Worm (Caenorhabditis elegans) whole organism, young adult: ENCODE results near the gene rpl-37.

ENCODE experiments used
- B0261.1 ChIP-seq: sonication (generic microtip); optimal IDR thresholded peaks from 2 replicates; lab custom pipeline; 2016; ENCODE audit warnings: mild to moderate bottlenecking, missing genetic modification characterization, moderate library complexity, missing compliant biosample characterization
- F22D6.2 ChIP-seq: sonication (generic microtip); optimal IDR thresholded peaks from 2 replicates; lab custom pipeline; 2016; ENCODE audit warnings: mild to moderate bottlenecking, missing genetic modification characterization, missing compliant biosample characterization
- F37B4.10 ChIP-seq: fragments of 200-800 bp; sonication (Bioruptor generic); IDR thresholded peaks from 2 replicates; pipeline ENCODE4 v1.3.6; 2022; ENCODE audit warnings: missing genetic modification characterization, missing compliant biosample characterization
- F57A8.1 ChIP-seq: fragments of 200-800 bp; sonication (Bioruptor generic); optimal IDR thresholded peaks from 2 replicates; lab custom pipeline; 2018; ENCODE audit warnings: mild to moderate bottlenecking, missing genetic modification characterization, moderate library complexity, missing compliant biosample characterization
- F57C9.4 ChIP-seq: sonication (generic microtip); optimal IDR thresholded peaks from 2 replicates; lab custom pipeline; 2017; ENCODE audit warnings: mild to moderate bottlenecking, missing genetic modification characterization, missing compliant biosample characterization
- K11D2.4 ChIP-seq: fragments of 200-800 bp; sonication (Bioruptor generic); IDR thresholded peaks from 2 replicates; pipeline ENCODE4 v1.3.6; 2022; ENCODE audit warnings: missing genetic modification reagents, missing genetic modification characterization, missing compliant biosample characterization
- K12H6.12 ChIP-seq: fragments of 200-800 bp; sonication (Bioruptor generic); optimal IDR thresholded peaks from 2 replicates; lab custom pipeline; 2018; ENCODE audit warnings: mild to moderate bottlenecking, missing genetic modification characterization, missing compliant biosample characterization
- T07F8.4 ChIP-seq: sonication (generic microtip); optimal IDR thresholded peaks from 2 replicates; lab custom pipeline; 2016; ENCODE audit warnings: mild to moderate bottlenecking, missing genetic modification characterization, moderate library complexity, missing compliant biosample characterization
- Y56A3A.18 ChIP-seq: fragments of 200-800 bp; sonication (Bioruptor generic); IDR thresholded peaks from 2 replicates; pipeline ENCODE4 v1.3.6; 2022; ENCODE audit warnings: missing genetic modification reagents, missing genetic modification characterization, missing compliant biosample characterization
- ZK185.1 ChIP-seq: sonication (generic microtip); optimal IDR thresholded peaks from 2 replicates; lab custom pipeline; 2016; ENCODE audit warnings: mild to moderate bottlenecking, missing genetic modification characterization, missing compliant biosample characterization; ENCODE audit not compliant: poor library complexity, severe bottlenecking
- akir-1 ChIP-seq: fragments of 200-800 bp; sonication (Bioruptor generic); optimal IDR thresholded peaks from 2 replicates; lab custom pipeline; 2018; ENCODE audit warnings: mild to moderate bottlenecking, missing genetic modification characterization, moderate library complexity, missing compliant biosample characterization
- atf-7 ChIP-seq: sonication (generic microtip); optimal IDR thresholded peaks from 2 replicates; lab custom pipeline; 2017; ENCODE audit warnings: mild to moderate bottlenecking, missing genetic modification characterization, missing compliant biosample characterization
- attf-5 ChIP-seq: fragments of 200-800 bp; sonication (Bioruptor generic); optimal IDR thresholded peaks from 2 replicates; lab custom pipeline; 2018; ENCODE audit warnings: mild to moderate bottlenecking, missing genetic modification characterization, missing compliant biosample characterization
- bed-1 ChIP-seq: fragments of 200-800 bp; sonication (Bioruptor generic); IDR thresholded peaks from 2 replicates; pipeline ENCODE4 v1.3.6; 2022; ENCODE audit warnings: missing genetic modification reagents, missing genetic modification characterization, missing compliant biosample characterization
- ceh-100 ChIP-seq: fragments of 200-800 bp; sonication (Bioruptor generic); IDR thresholded peaks from 2 replicates; pipeline ENCODE4 v1.3.6; 2022; ENCODE audit warnings: missing genetic modification reagents, missing genetic modification characterization, missing compliant biosample characterization
- ceh-40 ChIP-seq: fragments of 200-800 bp; sonication (Bioruptor generic); IDR thresholded peaks from 2 replicates; pipeline ENCODE4 v1.3.6; 2022; ENCODE audit warnings: missing genetic modification characterization, missing compliant biosample characterization
- ceh-79 ChIP-seq: sonication (generic microtip); optimal IDR thresholded peaks from 2 replicates; lab custom pipeline; 2017; ENCODE audit warnings: mild to moderate bottlenecking, missing genetic modification characterization, missing compliant biosample characterization
- die-1 ChIP-seq: sonication (generic microtip); optimal IDR thresholded peaks from 2 replicates; lab custom pipeline; 2016; ENCODE audit warnings: missing genotype, mild to moderate bottlenecking, missing genetic modification characterization, missing compliant biosample characterization
- dox-1 ChIP-seq: fragments of 200-800 bp; sonication (Bioruptor generic); IDR thresholded peaks from 2 replicates; pipeline ENCODE4 v1.3.6; 2022; ENCODE audit warnings: missing genetic modification reagents, missing genetic modification characterization, missing compliant biosample characterization
- dpff-1 ChIP-seq: sonication (generic microtip); optimal IDR thresholded peaks from 2 replicates; lab custom pipeline; 2017; ENCODE audit warnings: mild to moderate bottlenecking, missing genetic modification characterization, missing compliant biosample characterization
- dpl-1 ChIP-seq: fragments of 150-350 bp; optimal IDR thresholded peaks from 2 replicates; lab custom pipeline; 2014; ENCODE audit warnings: missing biosample characterization, missing genetic modification reagents, missing genetic modification characterization
- egl-18 ChIP-seq: fragments of 200-800 bp; sonication (Bioruptor generic); IDR thresholded peaks from 2 replicates; pipeline ENCODE4 v1.3.6; 2022; ENCODE audit warnings: missing genetic modification reagents, missing genetic modification characterization, missing compliant biosample characterization
- egl-44 ChIP-seq: fragments of 200-800 bp; sonication (Bioruptor generic); IDR thresholded peaks from 2 replicates; pipeline ENCODE4 v1.3.6; 2022; ENCODE audit warnings: missing genetic modification reagents, missing genetic modification characterization, missing compliant biosample characterization
- him-1 ChIP-seq: sonication (generic microtip); optimal IDR thresholded peaks from 2 replicates; lab custom pipeline; 2016; ENCODE audit warnings: missing genotype, missing genetic modification reagents, missing genetic modification characterization, missing compliant biosample characterization
- lin-40 ChIP-seq: sonication (generic microtip); optimal IDR thresholded peaks from 2 replicates; lab custom pipeline; 2016; ENCODE audit warnings: missing genetic modification characterization, mild to moderate bottlenecking, missing compliant biosample characterization, missing genotype, missing genetic modification reagents
- lsl-1 ChIP-seq: fragments of 200-800 bp; sonication (Bioruptor generic); optimal IDR thresholded peaks from 2 replicates; lab custom pipeline; 2018; ENCODE audit warnings: mild to moderate bottlenecking, missing genetic modification characterization, moderate library complexity, missing compliant biosample characterization
- mcd-1 ChIP-seq: fragments of 200-800 bp; sonication (Bioruptor generic); IDR thresholded peaks from 2 replicates; pipeline ENCODE4 v1.3.6; 2022; ENCODE audit warnings: missing genetic modification reagents, missing genetic modification characterization, missing compliant biosample characterization
- mes-4 ChIP-seq: sonication (generic microtip); optimal IDR thresholded peaks from 2 replicates; lab custom pipeline; 2016; ENCODE audit warnings: missing genotype, missing genetic modification characterization, missing compliant biosample characterization
- nfya-1 ChIP-seq: sonication (generic microtip); optimal IDR thresholded peaks from 2 replicates; lab custom pipeline; 2017; ENCODE audit warnings: antibody characterized with exemption, missing compliant biosample characterization, missing genetic modification characterization, borderline replicate concordance; ENCODE audit not compliant: insufficient read depth
- nfyb-1 ChIP-seq: fragments of 200-800 bp; sonication (Bioruptor generic); IDR thresholded peaks from 2 replicates; pipeline ENCODE4 v1.3.6; 2022; ENCODE audit warnings: missing genetic modification reagents, missing genetic modification characterization, missing compliant biosample characterization
- nhr-90 ChIP-seq: sonication (generic microtip); optimal IDR thresholded peaks from 2 replicates; lab custom pipeline; 2016; ENCODE audit warnings: missing genotype, mild to moderate bottlenecking, missing genetic modification characterization, missing compliant biosample characterization
- pha-4 ChIP-seq: fragments of 150-350 bp; sonication (generic microtip); optimal IDR thresholded peaks from 2 replicates; lab custom pipeline; 2014; ENCODE audit warnings: missing biosample characterization, missing genetic modification reagents, missing genetic modification characterization
- rec-8 ChIP-seq, 2 experiments: sonication (generic microtip); optimal IDR thresholded peaks; 2 replicates each; lab custom pipeline; 2016; ENCODE audit warnings: mild to moderate bottlenecking in 2 of 2, missing genetic modification characterization in 2 of 2, missing genetic modification reagents in 2 of 2, missing genotype in 2 of 2, missing biosample characterization in 1 of 2, missing compliant biosample characterization in 1 of 2, moderate library complexity in 1 of 2
- snpc-1.1 ChIP-seq: sonication (generic microtip); optimal IDR thresholded peaks from 2 replicates; lab custom pipeline; 2017; ENCODE audit warnings: missing genetic modification characterization, mild to moderate bottlenecking, missing compliant biosample characterization, antibody characterized with exemption, moderate library complexity, missing genotype, missing genetic modification reagents; ENCODE audit not compliant: insufficient read depth
- snpc-4 ChIP-seq, 5 experiments: fragments of 150-350 bp in 1 of 5; sonication (generic microtip) in 4 of 5; optimal IDR thresholded peaks; 2 replicates each; lab custom pipeline; 2014 to 2018; ENCODE audit warnings: missing genetic modification characterization in 5 of 5, missing biosample characterization in 3 of 5, antibody characterized with exemption in 2 of 5, mild to moderate bottlenecking in 2 of 5, missing compliant biosample characterization in 2 of 5, missing genotype in 2 of 5, moderate library complexity in 2 of 5, missing genetic modification reagents in 1 of 5
- somi-1 ChIP-seq: fragments of 200-800 bp; sonication (Bioruptor generic); optimal IDR thresholded peaks from 2 replicates; lab custom pipeline; 2018; ENCODE audit warnings: mild to moderate bottlenecking, missing genetic modification characterization, missing compliant biosample characterization
- sptf-2 ChIP-seq: fragments of 200-800 bp; sonication (Bioruptor generic); optimal IDR thresholded peaks from 2 replicates; lab custom pipeline; 2018; ENCODE audit warnings: mild to moderate bottlenecking, missing genetic modification characterization, missing compliant biosample characterization
- unc-62 ChIP-seq: fragments of 150-350 bp; optimal IDR thresholded peaks from 2 replicates; lab custom pipeline; 2014; ENCODE audit warnings: missing biosample characterization, missing genetic modification reagents, missing genetic modification characterization
- zim-3 ChIP-seq: sonication (generic microtip); optimal IDR thresholded peaks from 2 replicates; lab custom pipeline; 2017; ENCODE audit warnings: mild to moderate bottlenecking, missing genetic modification characterization, moderate library complexity, missing compliant biosample characterization
- ztf-22 ChIP-seq: fragments of 200-800 bp; sonication (Bioruptor generic); optimal IDR thresholded peaks from 2 replicates; lab custom pipeline; 2018; ENCODE audit warnings: mild to moderate bottlenecking, missing genetic modification characterization, moderate library complexity, missing compliant biosample characterization
- ztf-3 ChIP-seq: fragments of 200-800 bp; sonication (Bioruptor generic); optimal IDR thresholded peaks from 2 replicates; lab custom pipeline; 2018; ENCODE audit warnings: mild to moderate bottlenecking, missing genetic modification characterization, missing compliant biosample characterization

rpl-37 gene

DNA sequence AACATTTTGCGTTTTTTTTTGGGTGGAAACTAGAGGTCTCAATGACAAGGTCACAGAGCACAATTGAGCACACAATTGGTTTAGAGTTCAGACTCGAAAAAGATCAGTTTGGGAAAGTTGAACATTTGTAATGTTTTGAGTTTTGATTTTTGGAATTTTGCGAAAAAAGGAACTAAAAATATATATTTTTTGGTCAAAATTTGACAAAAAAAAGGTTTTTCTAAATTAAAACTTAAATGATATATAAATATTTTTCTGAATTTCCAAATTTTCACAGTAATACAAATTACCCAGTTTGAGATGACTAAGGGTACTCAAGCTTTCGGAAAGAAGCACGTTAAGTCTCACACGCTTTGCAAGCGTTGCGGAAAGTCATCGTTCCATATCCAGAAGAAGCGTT lies at the start of gene rpl-37:
TSS of gene rpl-37 (plus strand) at position 301 of the 400 bp plus-strand sequence.
- TF ChIP-seq lin-40 (no peak), F57A8.1 (GFP tag; lab: Kevin White, UChicago) (no peak), rec-8 (tag; optimal IDR thresholded peaks at IDR 0.05; lab: Kevin White, UChicago) (no peak), atf-7 (tag; lab: Kevin White, UChicago) (no peak), ceh-40 (GFP tag; lab: Robert Waterston, UW) (no peak), dox-1 (GFP tag; lab: Robert Waterston, UW) (no peak)

DNA sequence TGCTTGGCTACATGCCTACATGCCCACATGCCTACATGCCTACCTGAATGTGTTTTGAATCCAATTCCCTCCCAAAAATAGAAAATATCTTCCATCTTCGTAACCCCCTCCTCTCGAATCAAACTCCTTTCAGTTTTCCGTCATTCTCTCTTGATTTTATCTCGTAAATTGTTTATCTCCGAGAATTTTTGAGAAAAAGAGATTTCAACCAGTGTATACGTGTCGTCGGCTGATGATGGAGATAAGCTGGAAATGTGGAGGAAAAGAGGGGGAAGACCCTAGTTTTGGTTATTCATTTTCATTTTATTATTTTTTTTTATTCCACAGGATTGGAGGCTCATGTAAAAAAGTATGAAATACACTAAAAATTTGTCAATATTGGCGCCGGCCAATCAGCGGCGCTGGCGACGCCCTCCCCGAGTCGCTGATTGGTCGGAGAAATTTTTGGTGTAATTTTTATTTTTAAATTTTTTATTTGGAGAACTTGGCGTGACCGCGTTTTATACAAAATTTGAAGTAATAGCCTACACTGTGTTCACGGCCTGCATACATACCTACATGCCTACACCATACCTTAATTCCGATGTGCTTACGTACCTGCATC lies 49.5 kb upstream of the rpl-37 start:
- no peak for TF ChIP-seq lsl-1
- 0 out of 2 replicates have a peak, but pooled peaks have one; percentile 35 for TF ChIP-seq nfyb-1 (GFP tag; lab: Robert Waterston, UW)

DNA sequence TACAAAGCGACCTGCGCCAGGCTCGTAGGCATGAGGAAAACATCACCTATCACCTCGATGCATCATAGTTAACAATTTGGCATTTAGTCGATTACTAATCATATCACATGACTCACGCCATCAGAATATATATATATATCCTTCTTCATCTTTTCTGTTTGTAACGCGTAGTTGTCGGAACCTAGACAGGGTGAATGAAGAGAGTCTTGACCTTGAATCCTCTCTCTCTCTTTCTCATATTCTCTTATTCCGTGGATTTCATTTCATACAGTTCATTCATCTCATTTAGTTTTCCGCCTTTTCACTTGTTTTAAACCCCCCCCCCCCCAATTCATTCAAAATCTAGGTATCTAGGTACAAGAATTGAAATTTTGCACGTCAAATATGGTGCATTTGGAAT lies 48.2 kb upstream of the rpl-37 start:
- TF ChIP-seq F57C9.4 (tag; lab: Kevin White, UChicago): no peak
- no peak for TF ChIP-seq F37B4.10 (GFP tag; lab: Robert Waterston, UW)
- TF ChIP-seq K11D2.4 (GFP tag; lab: Robert Waterston, UW): no peak
- no peak for TF ChIP-seq attf-5 (GFP tag; lab: Kevin White, UChicago)
- no peak for TF ChIP-seq snpc-4 (GFP tag; optimal IDR thresholded peaks at IDR 0.05; lab: Kevin White, UChicago)
- no peak for TF ChIP-seq snpc-4 (tag; optimal IDR thresholded peaks at IDR 0.05; lab: Kevin White, UChicago)
- TF ChIP-seq nhr-90 (tag; lab: Kevin White, UChicago): no peak
- TF ChIP-seq K12H6.12 (tag; lab: Kevin White, UChicago): no peak
- no peak for TF ChIP-seq ceh-79 (tag; lab: Kevin White, UChicago)
- TF ChIP-seq ztf-3 (GFP tag; lab: Kevin White, UChicago): no peak
- TF ChIP-seq Y56A3A.18 (GFP tag; lab: Robert Waterston, UW): no peak
- no peak for TF ChIP-seq egl-44 (GFP tag; lab: Robert Waterston, UW)
- no peak for TF ChIP-seq die-1 (tag; lab: Kevin White, UChicago)
- no peak for TF ChIP-seq dpff-1 (tag; lab: Kevin White, UChicago)
- TF ChIP-seq ceh-40 (GFP tag; lab: Robert Waterston, UW): no peak
- no peak for TF ChIP-seq him-1
- TF ChIP-seq F22D6.2 (tag; lab: Kevin White, UChicago): no peak
- no peak for TF ChIP-seq dpl-1 (GFP tag; lab: Kevin White, UChicago)
- TF ChIP-seq, all 124 proteins: peak for 0

DNA sequence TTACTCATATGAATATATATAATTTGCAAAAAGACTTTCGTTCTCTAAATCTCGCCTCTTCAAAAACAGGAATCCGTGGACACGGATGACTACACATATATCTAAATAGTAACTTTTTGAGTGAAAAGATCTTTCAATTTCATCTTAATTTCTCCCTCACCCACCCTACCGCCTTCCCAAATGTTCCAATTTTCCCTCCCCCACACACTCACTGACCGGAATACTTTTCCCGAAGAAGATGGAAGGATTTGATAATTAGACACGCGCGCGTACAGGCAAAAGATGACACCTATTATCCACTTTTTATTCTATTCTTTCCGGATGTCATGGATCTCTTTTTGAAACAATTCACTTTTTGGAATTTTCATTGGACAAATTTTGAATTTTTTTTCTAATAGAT lies 47.5 kb upstream of the rpl-37 start:
- no peak for TF ChIP-seq ztf-22
- no peak for TF ChIP-seq egl-18 (GFP tag; lab: Robert Waterston, UW)
- TF ChIP-seq dpl-1 (GFP tag; lab: Kevin White, UChicago): no peak
- TF ChIP-seq mes-4 (tag; lab: Kevin White, UChicago): no peak
- TF ChIP-seq pha-4 (tag; lab: Kevin White, UChicago): no peak
- TF ChIP-seq mcd-1 (GFP tag; lab: Robert Waterston, UW): no peak
- no peak for TF ChIP-seq B0261.1 (tag; lab: Kevin White, UChicago)

DNA sequence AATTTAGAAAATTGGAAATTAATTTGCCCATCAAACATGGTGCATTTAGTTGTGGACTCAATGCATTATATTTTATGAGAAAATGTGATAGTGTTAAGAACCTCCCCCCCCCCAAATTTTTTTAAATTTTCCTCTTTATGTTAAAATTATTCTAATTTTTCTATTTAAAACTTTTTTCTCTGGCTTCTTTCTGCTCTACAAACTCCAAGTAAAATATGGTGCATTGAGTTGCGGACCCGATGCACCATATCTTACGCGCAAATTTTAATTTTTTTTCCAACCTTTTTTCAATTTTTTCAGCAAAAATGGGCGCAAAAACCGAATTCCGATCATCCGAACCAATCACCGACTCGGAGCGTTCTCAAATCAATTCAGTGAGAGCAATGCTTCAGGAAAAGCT lies 46.2 kb upstream of the rpl-37 start, which contains the start of gene C34C12.6:
TSS of gene C34C12.6 (plus strand) at position 301 of the 400 bp plus-strand sequence.
- TF ChIP-seq sptf-2: no peak
- no peak for TF ChIP-seq snpc-1.1 (tag; lab: Kevin White, UChicago)
- no peak for TF ChIP-seq T07F8.4 (tag; lab: Kevin White, UChicago)
- no peak for TF ChIP-seq unc-62
- no peak for TF ChIP-seq zim-3
- no peak for TF ChIP-seq lsl-1
- TF ChIP-seq ZK185.1: no peak
- TF ChIP-seq somi-1 (GFP tag; lab: Kevin White, UChicago): no peak
- no peak for TF ChIP-seq akir-1
- no peak for TF ChIP-seq nfya-1 (tag; lab: Kevin White, UChicago)
- TF ChIP-seq ceh-100 (GFP tag; lab: Robert Waterston, UW): no peak
- no peak for TF ChIP-seq die-1 (tag; lab: Kevin White, UChicago)
- TF ChIP-seq bed-1 (GFP tag; lab: Robert Waterston, UW): no peak
- TF ChIP-seq lin-40: no peak
- no peak for TF ChIP-seq rec-8 (tag; optimal IDR thresholded peaks at IDR 0.05; lab: Kevin White, UChicago)
